Worm (Caenorhabditis elegans) whole organism, L3 larva: ENCODE data around the gene tpi-1.

Source experiments
- aly-2 ChIP-seq: fragments of 150-350 bp; optimal IDR thresholded peaks from 2 replicates; lab custom pipeline; 2014; ENCODE audit warnings: missing biosample characterization, missing genetic modification characterization
- ama-1 ChIP-seq: fragments of 150-350 bp; optimal IDR thresholded peaks from 2 replicates; lab custom pipeline; 2018
- ceh-16 ChIP-seq: sonication (generic microtip); optimal IDR thresholded peaks from 2 replicates; lab custom pipeline; 2017; ENCODE audit warnings: missing biosample characterization, missing genetic modification characterization
- ceh-9 ChIP-seq: sonication (generic microtip); optimal IDR thresholded peaks from 2 replicates; lab custom pipeline; 2018; ENCODE audit warnings: missing biosample characterization, missing genetic modification characterization
- daf-12 ChIP-seq: fragments of 150-350 bp; optimal IDR thresholded peaks from 2 replicates; lab custom pipeline; 2014; ENCODE audit warnings: missing biosample characterization, missing genetic modification reagents, missing genetic modification characterization
- egl-5 ChIP-seq: fragments of 150-350 bp; optimal IDR thresholded peaks from 2 replicates; lab custom pipeline; 2017; ENCODE audit warnings: missing biosample characterization, missing genetic modification reagents, missing genetic modification characterization, inconsistent platforms
- elt-1 ChIP-seq: fragments of 150-350 bp; optimal IDR thresholded peaks from 2 replicates; lab custom pipeline; 2014; ENCODE audit warnings: missing biosample characterization, missing genetic modification characterization
- elt-2 ChIP-seq: sonication (generic microtip); optimal IDR thresholded peaks from 2 replicates; lab custom pipeline; 2016; ENCODE audit warnings: missing genetic modification reagents, mild to moderate bottlenecking, missing genetic modification characterization, missing compliant biosample characterization
- elt-3 ChIP-seq, 3 experiments: fragments of 150-350 bp in 1 of 3; sonication (generic microtip) in 2 of 3; optimal IDR thresholded peaks; 2 replicates in 2 of 3; 4 replicates in 1 of 3; lab custom pipeline; 2014 to 2017; ENCODE audit warnings: missing biosample characterization in 3 of 3, missing genetic modification characterization in 3 of 3
- eor-1 ChIP-seq, 2 experiments: fragments of 150-350 bp; optimal IDR thresholded peaks; 2 replicates each; lab custom pipeline; 2014 to 2018; ENCODE audit warnings: missing biosample characterization in 2 of 2, missing genetic modification characterization in 2 of 2
- fos-1 ChIP-seq: fragments of 150-350 bp; optimal IDR thresholded peaks from 2 replicates; lab custom pipeline; 2014; ENCODE audit warnings: missing biosample characterization, missing genetic modification characterization
- hmg-11 ChIP-seq: sonication (generic microtip); optimal IDR thresholded peaks from 2 replicates; lab custom pipeline; 2016; ENCODE audit warnings: missing genetic modification characterization, missing compliant biosample characterization
- jun-1 ChIP-seq: fragments of 150-350 bp; optimal IDR thresholded peaks from 2 replicates; lab custom pipeline; 2014; ENCODE audit warnings: missing biosample characterization, missing genetic modification reagents, missing genetic modification characterization
- lin-15B ChIP-seq: fragments of 150-350 bp; optimal IDR thresholded peaks from 2 replicates; lab custom pipeline; 2014; ENCODE audit warnings: missing biosample characterization, missing genetic modification characterization
- lsy-12 ChIP-seq: sonication (generic microtip); optimal IDR thresholded peaks from 2 replicates; lab custom pipeline; 2016; ENCODE audit warnings: mild to moderate bottlenecking, missing genetic modification characterization, missing compliant biosample characterization
- mdl-1 ChIP-seq: fragments of 150-350 bp; optimal IDR thresholded peaks from 2 replicates; lab custom pipeline; 2014; ENCODE audit warnings: missing biosample characterization, missing genetic modification characterization
- mml-1 ChIP-seq: fragments of 150-350 bp; sonication (generic microtip); optimal IDR thresholded peaks from 3 replicates; lab custom pipeline; 2014; ENCODE audit warnings: missing biosample characterization, missing genetic modification characterization
- nfya-1 ChIP-seq: sonication (generic microtip); optimal IDR thresholded peaks from 2 replicates; lab custom pipeline; 2017; ENCODE audit warnings: missing genetic modification characterization, mild to moderate bottlenecking, missing compliant biosample characterization, antibody characterized with exemption, moderate library complexity; ENCODE audit not compliant: insufficient read depth
- nhr-11 ChIP-seq: fragments of 150-350 bp; optimal IDR thresholded peaks from 2 replicates; lab custom pipeline; 2014; ENCODE audit warnings: missing biosample characterization, missing genetic modification characterization
- nhr-23 ChIP-seq: fragments of 150-350 bp; optimal IDR thresholded peaks from 2 replicates; lab custom pipeline; 2014; ENCODE audit warnings: missing biosample characterization, missing genetic modification reagents, missing genetic modification characterization
- nhr-237 ChIP-seq: fragments of 150-350 bp; optimal IDR thresholded peaks from 2 replicates; lab custom pipeline; 2014; ENCODE audit warnings: missing biosample characterization, missing genetic modification characterization
- nhr-25 ChIP-seq: sonication (generic microtip); optimal IDR thresholded peaks from 2 replicates; lab custom pipeline; 2017; ENCODE audit warnings: missing biosample characterization, missing genetic modification characterization
- nhr-43 ChIP-seq: sonication (generic microtip); optimal IDR thresholded peaks from 2 replicates; lab custom pipeline; 2016; ENCODE audit warnings: mild to moderate bottlenecking, missing genetic modification characterization, missing compliant biosample characterization; ENCODE audit not compliant: poor library complexity, severe bottlenecking
- nhr-67 ChIP-seq: fragments of 150-350 bp; optimal IDR thresholded peaks from 2 replicates; lab custom pipeline; 2014; ENCODE audit warnings: missing biosample characterization, missing genetic modification characterization
- nhr-76 ChIP-seq: fragments of 150-350 bp; sonication (generic microtip); optimal IDR thresholded peaks from 5 replicates; lab custom pipeline; 2014; ENCODE audit warnings: missing biosample characterization, missing genetic modification characterization
- pha-4 ChIP-seq: fragments of 150-350 bp; optimal IDR thresholded peaks from 2 replicates; lab custom pipeline; 2014; ENCODE audit warnings: missing biosample characterization, missing genetic modification reagents, missing genetic modification characterization
- pqm-1 ChIP-seq: fragments of 150-350 bp; optimal IDR thresholded peaks from 2 replicates; lab custom pipeline; 2017; ENCODE audit warnings: missing biosample characterization, missing genetic modification characterization, inconsistent platforms
- sea-2 ChIP-seq: fragments of 150-350 bp; sonication (generic microtip); optimal IDR thresholded peaks from 4 replicates; lab custom pipeline; 2014; ENCODE audit warnings: missing biosample characterization, missing genetic modification reagents, missing genetic modification characterization
- skn-1 ChIP-seq: fragments of 150-350 bp; optimal IDR thresholded peaks from 2 replicates; lab custom pipeline; 2014; ENCODE audit warnings: missing biosample characterization, missing genetic modification characterization
- snpc-4 ChIP-seq: fragments of 150-350 bp; optimal IDR thresholded peaks from 2 replicates; lab custom pipeline; 2014; ENCODE audit warnings: missing biosample characterization, missing genetic modification characterization
- tbx-2 ChIP-seq: sonication (generic microtip); optimal IDR thresholded peaks from 2 replicates; lab custom pipeline; 2016; ENCODE audit warnings: mild to moderate bottlenecking, missing genetic modification characterization, missing compliant biosample characterization
- unc-39 ChIP-seq: sonication (generic microtip); optimal IDR thresholded peaks from 4 replicates; lab custom pipeline; 2017; ENCODE audit warnings: missing biosample characterization, missing genetic modification characterization
- zag-1 ChIP-seq: fragments of 150-350 bp; optimal IDR thresholded peaks from 2 replicates; lab custom pipeline; 2014; ENCODE audit warnings: missing biosample characterization, missing genetic modification characterization
- ztf-11 ChIP-seq: fragments of 150-350 bp; optimal IDR thresholded peaks from 2 replicates; lab custom pipeline; 2014; ENCODE audit warnings: missing biosample characterization, missing genetic modification characterization
- ztf-4 ChIP-seq: fragments of 150-350 bp; optimal IDR thresholded peaks from 2 replicates; lab custom pipeline; 2014; ENCODE audit warnings: missing biosample characterization, missing genetic modification characterization

tpi-1 gene

DNA sequence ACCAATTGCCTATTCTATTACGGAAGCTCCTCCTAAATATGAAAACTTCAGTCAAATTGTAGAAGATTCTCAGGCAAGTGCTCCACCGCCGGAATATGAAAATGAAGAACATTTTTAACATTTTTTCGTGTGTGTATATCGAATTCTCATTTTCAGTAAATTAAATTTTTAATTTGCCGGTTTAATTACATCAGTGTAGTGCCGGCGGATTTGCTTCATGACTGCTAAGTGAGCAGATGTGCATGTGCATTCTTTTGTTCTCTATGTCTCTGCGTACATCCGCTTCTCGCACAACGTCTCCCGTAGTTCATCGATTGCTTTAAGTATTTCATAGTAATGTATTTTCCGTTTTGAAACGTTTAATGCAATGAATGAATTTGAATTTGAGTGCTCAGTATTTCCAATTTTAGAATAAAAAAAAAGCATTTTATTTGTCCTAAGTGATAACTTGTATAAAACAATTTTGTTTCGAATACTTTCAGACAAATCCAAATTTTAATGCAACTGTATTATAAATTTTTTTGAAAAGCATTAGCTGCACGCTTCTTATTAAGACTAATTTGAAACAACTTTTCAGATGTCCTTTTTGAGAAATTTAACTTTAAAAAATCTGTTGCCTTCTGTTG, 28.6 kb upstream of the tpi-1 start, which contains the start of gene Y17G7B.22:
Gene Y17G7B.22 (plus strand): TSS at position 576 of the 626 bp plus-strand sequence.
- TF ChIP-seq nhr-25 (tag; lab: Kevin White, UChicago) (no peak), ztf-4 (tag; lab: Kevin White, UChicago) (no peak), snpc-4 (tag; lab: Kevin White, UChicago) (no peak), aly-2 (no peak), nhr-76 (tag; lab: Kevin White, UChicago) (no peak), pqm-1 (tag; lab: Kevin White, UChicago) (no peak), elt-3 (tag; optimal IDR thresholded peaks at IDR 0.05; lab: Kevin White, UChicago) (no peak), sea-2 (GFP tag; lab: Kevin White, UChicago) (no peak), elt-1 (no peak), daf-12 (tag; lab: Kevin White, UChicago) (no peak), zag-1 (tag; lab: Kevin White, UChicago) (no peak)

DNA sequence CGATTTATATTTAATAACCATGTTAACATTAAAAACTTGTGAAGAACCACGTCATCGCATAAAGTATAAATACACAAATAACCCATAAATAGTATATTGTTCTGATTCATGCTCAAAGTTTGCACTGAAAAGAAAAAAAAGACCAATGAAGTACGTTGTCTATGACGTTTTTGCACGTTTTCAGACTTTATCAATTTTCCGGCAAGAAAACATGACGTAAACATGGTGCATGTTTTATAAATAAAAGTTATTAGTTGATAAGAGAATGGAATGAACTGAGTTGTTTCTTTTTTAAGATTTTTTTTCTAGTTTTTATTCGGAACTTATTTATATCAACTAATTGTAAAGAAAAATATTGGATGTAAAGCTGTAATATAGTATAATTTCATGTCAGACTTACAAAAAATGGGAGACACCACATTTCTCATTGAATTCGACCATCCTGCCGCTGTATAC, 25.8 kb upstream of the tpi-1 start, which contains the start of gene arrd-8:
Gene arrd-8 (plus strand): TSS at position 406 of the 456 bp plus-strand sequence.
- TF ChIP-seq elt-1 (no peak), pha-4 (tag; lab: Kevin White, UChicago) (peak; percentile 55), elt-2 (tag; lab: Kevin White, UChicago) (peak; percentile 64), skn-1 (no peak), pqm-1 (tag; lab: Kevin White, UChicago) (peak; percentile 92), mdl-1 (tag; lab: Kevin White, UChicago) (no peak), zag-1 (tag; lab: Kevin White, UChicago) (no peak)

DNA sequence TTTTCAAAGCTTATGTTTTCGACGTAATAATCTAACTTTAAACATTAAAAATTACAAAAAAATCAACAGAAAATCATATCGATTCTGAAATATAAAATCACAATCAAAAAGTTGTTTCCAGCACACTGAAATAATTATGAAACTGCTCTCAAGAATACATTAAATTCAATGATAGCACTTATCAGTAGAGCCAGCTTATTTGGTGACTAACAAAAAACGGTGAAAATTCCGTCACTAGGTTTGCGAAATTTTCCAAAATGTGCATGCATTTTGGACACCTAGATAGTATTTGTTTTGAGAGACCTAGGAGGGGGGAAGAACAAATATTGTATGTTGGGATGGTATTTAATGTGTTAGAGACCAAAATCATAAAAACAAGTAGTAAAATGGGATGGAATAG, 24.1 kb upstream of the tpi-1 start:
- peak; percentile 34 for TF ChIP-seq pqm-1 (tag; lab: Kevin White, UChicago)
- no peak for TF ChIP-seq egl-5 (tag; lab: Kevin White, UChicago)
- peak; percentile 72 for TF ChIP-seq elt-2 (tag; lab: Kevin White, UChicago)
- TF ChIP-seq aly-2 = no peak
- no peak for TF ChIP-seq snpc-4 (tag; lab: Kevin White, UChicago)
- TF ChIP-seq ztf-11 (tag; lab: Kevin White, UChicago) = no peak
- TF ChIP-seq pha-4 (tag; lab: Kevin White, UChicago) = peak; percentile 0

DNA sequence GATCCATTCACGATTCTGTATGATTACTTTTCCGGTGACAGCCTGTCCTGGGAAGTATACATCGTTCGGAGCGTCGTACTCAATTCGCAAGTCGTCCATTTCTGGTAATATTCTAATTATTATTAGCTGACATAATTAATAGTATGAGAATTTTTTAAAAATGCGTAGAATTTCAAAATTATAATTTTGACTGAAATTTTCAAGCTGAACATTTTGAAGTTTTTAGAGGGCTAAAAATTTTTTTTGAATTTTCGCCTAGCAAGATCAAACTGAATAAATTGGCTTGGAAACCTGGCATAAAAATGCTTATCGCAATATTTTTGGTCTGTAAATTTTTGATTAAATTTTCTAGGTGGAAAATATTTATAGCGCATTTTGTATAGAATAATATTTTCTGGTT, 23.6 kb upstream of the tpi-1 start, which contains the start of gene arrd-7:
Gene arrd-7 (minus strand): TSS at position 101 of the 400 bp plus-strand sequence.
- TF ChIP-seq aly-2 = no peak
- TF ChIP-seq ama-1 (lab: Kevin White, UChicago) = no peak
- TF ChIP-seq hmg-11 = no peak
- TF ChIP-seq nhr-11 (tag; lab: Kevin White, UChicago) = no peak
- TF ChIP-seq nhr-25 (tag; lab: Kevin White, UChicago) = no peak
- TF ChIP-seq lsy-12 = no peak
- no peak for TF ChIP-seq nhr-67 (tag; lab: Kevin White, UChicago)
- TF ChIP-seq unc-39 (tag; lab: Kevin White, UChicago) = no peak
- TF ChIP-seq lin-15B = no peak
- TF ChIP-seq mdl-1 (tag; lab: Kevin White, UChicago) = no peak
- TF ChIP-seq egl-5 (tag; lab: Kevin White, UChicago) = no peak
- TF ChIP-seq ztf-4 (tag; lab: Kevin White, UChicago) = no peak
- no peak for TF ChIP-seq nhr-23 (tag; lab: Kevin White, UChicago)
- TF ChIP-seq eor-1 (tag; optimal IDR thresholded peaks at IDR 0.05; lab: Kevin White, UChicago) = no peak
- no peak for TF ChIP-seq tbx-2 (tag; lab: Kevin White, UChicago)
- TF ChIP-seq fos-1 = no peak
- TF ChIP-seq mml-1 (tag; lab: Kevin White, UChicago) = no peak
- no peak for TF ChIP-seq sea-2 (GFP tag; lab: Kevin White, UChicago)
- TF ChIP-seq pha-4 (tag; lab: Kevin White, UChicago) = no peak

DNA sequence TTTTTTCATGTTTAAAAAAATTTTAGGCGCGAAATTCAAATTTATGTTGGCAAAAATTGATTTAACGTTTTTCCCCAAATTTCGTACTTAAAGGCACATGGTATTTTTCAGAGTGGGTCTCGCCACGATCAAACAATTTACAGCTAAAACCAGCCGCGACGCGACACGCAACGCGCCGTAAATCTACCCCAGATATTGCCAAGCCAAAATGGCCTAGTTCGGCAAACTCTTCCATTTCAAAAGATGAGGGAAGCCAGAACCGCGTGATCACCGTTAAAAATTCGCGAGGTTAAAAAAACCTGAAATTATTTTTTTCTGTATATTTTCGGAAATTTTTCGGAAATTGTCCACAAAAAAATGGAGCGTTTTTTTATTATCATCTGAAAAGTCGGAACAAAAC, 20.9 kb upstream of the tpi-1 start:
- TF ChIP-seq aly-2 = no peak
- TF ChIP-seq nhr-43 (tag; lab: Kevin White, UChicago) = peak; percentile 74
- no peak for TF ChIP-seq nfya-1 (tag; lab: Kevin White, UChicago)
- TF ChIP-seq ceh-9 (tag; lab: Kevin White, UChicago) = no peak
- peak; percentile 51 for TF ChIP-seq lsy-12
- TF ChIP-seq ztf-11 (tag; lab: Kevin White, UChicago) = no peak
- TF ChIP-seq nhr-23 (tag; lab: Kevin White, UChicago) = no peak
- peak; percentile 65 for TF ChIP-seq ama-1 (lab: Kevin White, UChicago)
- no peak for TF ChIP-seq jun-1 (tag; lab: Kevin White, UChicago)
- no peak for TF ChIP-seq nhr-237 (tag; lab: Kevin White, UChicago)
- TF ChIP-seq ceh-16 = no peak
